Fruit fly (Drosophila melanogaster) whole organism, embryonic: Measurements from ENCODE around the gene TwdlW.

ENCODE experiments used
- Asciz ChIP-seq: fragments of 200-800 bp; sonication (Bioruptor generic); optimal IDR thresholded peaks from 2 replicates; lab custom pipeline; 2017; ENCODE audit warnings: missing biosample characterization, mild to moderate bottlenecking, missing genetic modification characterization, missing genetic modification reagents
- CG32772 ChIP-seq: fragments of 200-800 bp; sonication (Bioruptor generic); IDR thresholded peaks from 2 replicates; pipeline ENCODE4 v1.3.6; 2022; ENCODE audit warnings: missing biosample characterization, missing genetic modification characterization
- CG6813 ChIP-seq: fragments of 200-800 bp; sonication (Bioruptor generic); optimal IDR thresholded peaks from 2 replicates; lab custom pipeline; 2017; ENCODE audit warnings: missing biosample characterization, missing genetic modification characterization, mild to moderate bottlenecking, moderate library complexity, missing genetic modification reagents
- CG8478 ChIP-seq: fragments of >200 bp; optimal IDR thresholded peaks from 2 replicates; lab custom pipeline; 2018
- caup ChIP-seq: fragments of 200-800 bp; sonication (Bioruptor generic); optimal IDR thresholded peaks from 3 replicates; lab custom pipeline; 2017; ENCODE audit warnings: missing biosample characterization, mild to moderate bottlenecking, missing genetic modification characterization, moderate library complexity; ENCODE audit not compliant: severe bottlenecking
- lov ChIP-seq, 2 experiments: fragments of 200-800 bp in 1 of 2; fragments of >200 bp in 1 of 2; sonication (Bioruptor generic) in 1 of 2; IDR thresholded peaks in 1 of 2; optimal IDR thresholded peaks in 1 of 2; 2 replicates in 1 of 2; 3 replicates in 1 of 2; pipeline versions ENCODE4 v1.3.6 to Lab custom; 2017 to 2022; ENCODE audit warnings: missing biosample characterization in 1 of 2, missing genetic modification characterization in 1 of 2

- no peak for TF ChIP-seq CG6813
- TF ChIP-seq lov (optimal IDR thresholded peaks at IDR 0.05; lab: Kevin White, UChicago), result no peak
- TF ChIP-seq lov (GFP tag; IDR thresholded peaks at IDR 0.05; lab: Robert Waterston, UW), result no peak
- no peak for TF ChIP-seq CG8478
- no peak for TF ChIP-seq CG32772 (GFP tag; lab: Robert Waterston, UW)
- TF ChIP-seq Asciz (GFP tag; lab: Kevin White, UChicago), result no peak
- no peak for TF ChIP-seq caup (GFP tag; lab: Kevin White, UChicago)
These were observed 4.6 kb downstream of the TwdlW start, which contains the start of gene CG5255 for dm6 chr3R:17137593-17137992.
